Fruit fly (Drosophila melanogaster): Measurements from ENCODE around the gene SdhD.

Gene SdhD

dm6 chr3R:23782456-23783402, 22.3 kb upstream of the SdhD start (continued):
- TF ChIP-seq CG7745 (tag; optimal IDR thresholded peaks at IDR 0.05) (peak; percentile 62), Ada2b (GFP tag; IDR thresholded peaks at IDR 0.05) (peak; percentile 76), Asciz (GFP tag; optimal IDR thresholded peaks at IDR 0.05) (peak; percentile 81), BtbVII (GFP tag; optimal IDR thresholded peaks at IDR 0.05) (peak; percentile 79), gfzf (GFP tag; optimal IDR thresholded peaks at IDR 0.05) (no peak), CTCF (GFP tag; optimal IDR thresholded peaks at IDR 0.05) (peak; percentile 49), gt (GFP tag; IDR thresholded peaks at IDR 0.05) (peak; percentile 82), CG8944 (GFP tag; optimal IDR thresholded peaks at IDR 0.05) (peak; percentile 73), Atf3 (GFP tag; optimal IDR thresholded peaks at IDR 0.05) (peak; percentile 86), Mad (GFP tag; optimal IDR thresholded peaks at IDR 0.05) (peak; percentile 73), hb (GFP tag; IDR thresholded peaks at IDR 0.05; ENCODE audit: partially characterized antibody) (no peak), Camta (GFP tag; optimal IDR thresholded peaks at IDR 0.05) (peak; percentile 85), CG5245 (GFP tag; optimal IDR thresholded peaks at IDR 0.05) (peak; percentile 81), CG6791 (GFP tag; IDR thresholded peaks at IDR 0.05; ENCODE audit: partially characterized antibody) (no peak; the same call in 2 of the 3 replicates), dan (GFP tag; IDR thresholded peaks at IDR 0.05) (peak; percentile 77; the same call in 1 of the 2 replicates), CG2889 (GFP tag; IDR thresholded peaks at IDR 0.05) (peak; percentile 67; the same call in 2 of the 3 replicates), stc (GFP tag; IDR thresholded peaks at IDR 0.05) (peak; percentile 77), mirr (GFP tag; optimal IDR thresholded peaks at IDR 0.05) (peak; percentile 98), tin (GFP tag; optimal IDR thresholded peaks at IDR 0.05) (peak; percentile 92), Fer3 (tag; optimal IDR thresholded peaks at IDR 0.05) (peak; percentile 53), fd3F (GFP tag; optimal IDR thresholded peaks at IDR 0.05) (peak; percentile 17), Hr78 (GFP tag; optimal IDR thresholded peaks at IDR 0.05) (peak in 1 of 2 experiments; percentile 97), Myb (GFP tag; optimal IDR thresholded peaks at IDR 0.05) (peak; percentile 42), Sox100B (GFP tag; optimal IDR thresholded peaks at IDR 0.05) (peak; percentile 87), Nf-YB (GFP tag; optimal IDR thresholded peaks at IDR 0.05) (peak; percentile 64), CG31388 (GFP tag; optimal IDR thresholded peaks at IDR 0.05) (peak; percentile 68), luna (GFP tag; optimal IDR thresholded peaks at IDR 0.05) (no peak), CG1832 (GFP tag; optimal IDR thresholded peaks at IDR 0.05) (peak; percentile 78), Oli (tag; optimal IDR thresholded peaks at IDR 0.05) (peak; percentile 92), NC2α (GFP tag; optimal IDR thresholded peaks at IDR 0.05) (peak; percentile 56), gsb (GFP tag; IDR thresholded peaks at IDR 0.05) (no peak), CG2202 (tag; optimal IDR thresholded peaks at IDR 0.05) (peak; percentile 93), CG2116 (GFP tag; optimal IDR thresholded peaks at IDR 0.05) (peak; percentile 49), Side (GFP tag; optimal IDR thresholded peaks at IDR 0.05) (peak; percentile 55), ci (GFP tag; IDR thresholded peaks at IDR 0.05) (peak; percentile 90), fd96Cb (tag; optimal IDR thresholded peaks at IDR 0.05) (peak; percentile 95), chif (GFP tag; optimal IDR thresholded peaks at IDR 0.05) (peak; percentile 84 to 95), disco-r (GFP tag; optimal IDR thresholded peaks at IDR 0.05) (peak; percentile 55), HHEX (GFP tag; optimal IDR thresholded peaks at IDR 0.05) (peak; percentile 77), Max (GFP tag; optimal IDR thresholded peaks at IDR 0.05) (peak; percentile 87), CG1602 (GFP tag; optimal IDR thresholded peaks at IDR 0.05) (peak; percentile 90), Hr3 (GFP tag; optimal IDR thresholded peaks at IDR 0.05) (peak; percentile 89), CG11085 (GFP tag; IDR thresholded peaks at IDR 0.05) (no peak), CG8478 (optimal IDR thresholded peaks at IDR 0.05) (no peak), Rfx (GFP tag; IDR thresholded peaks at IDR 0.05) (peak; percentile 56; the same call in 1 of the 2 replicates), ATbp (GFP tag; optimal IDR thresholded peaks at IDR 0.05) (peak; percentile 89), CG4282 (GFP tag; optimal IDR thresholded peaks at IDR 0.05) (peak; percentile 65), Drgx (GFP tag; IDR thresholded peaks at IDR 0.05) (peak; percentile 88), bowl (GFP tag; IDR thresholded peaks at IDR 0.05) (no peak)

All from whole organism, embryonic.